Worm (Caenorhabditis elegans) whole organism, L3 larva: ENCODE results near the gene Y116A8C.24.
"Not testable (repeated sequence)": the region's sequence is repeated elsewhere in the genome, so short reads cannot be mapped to it uniquely, and the experiment has no call there.

Experiments
- R02D3.7 ChIP-seq: fragments of 150-350 bp; optimal IDR thresholded peaks from 2 replicates; lab custom pipeline; 2014; ENCODE audit warnings: missing biosample characterization, missing genetic modification characterization
- ZK546.5 ChIP-seq: sonication (generic microtip); optimal IDR thresholded peaks from 2 replicates; lab custom pipeline; 2017; ENCODE audit warnings: missing biosample characterization, missing genetic modification characterization
- aly-2 ChIP-seq: fragments of 150-350 bp; optimal IDR thresholded peaks from 2 replicates; lab custom pipeline; 2014; ENCODE audit warnings: missing biosample characterization, missing genetic modification characterization
- ama-1 ChIP-seq: fragments of 150-350 bp; optimal IDR thresholded peaks from 2 replicates; lab custom pipeline; 2018
- ceh-28 ChIP-seq: fragments of 150-350 bp; optimal IDR thresholded peaks from 2 replicates; lab custom pipeline; 2014; ENCODE audit warnings: missing biosample characterization, missing genetic modification reagents, missing genetic modification characterization
- daf-12 ChIP-seq: fragments of 150-350 bp; optimal IDR thresholded peaks from 2 replicates; lab custom pipeline; 2014; ENCODE audit warnings: missing biosample characterization, missing genetic modification reagents, missing genetic modification characterization
- elt-2 ChIP-seq: sonication (generic microtip); optimal IDR thresholded peaks from 2 replicates; lab custom pipeline; 2016; ENCODE audit warnings: missing genetic modification reagents, mild to moderate bottlenecking, missing genetic modification characterization, missing compliant biosample characterization
- elt-3 ChIP-seq, 3 experiments: fragments of 150-350 bp in 1 of 3; sonication (generic microtip) in 2 of 3; optimal IDR thresholded peaks; 2 replicates in 2 of 3; 4 replicates in 1 of 3; lab custom pipeline; 2014 to 2017; ENCODE audit warnings: missing biosample characterization in 3 of 3, missing genetic modification characterization in 3 of 3
- hmg-11 ChIP-seq: sonication (generic microtip); optimal IDR thresholded peaks from 2 replicates; lab custom pipeline; 2016; ENCODE audit warnings: missing genetic modification characterization, missing compliant biosample characterization
- jun-1 ChIP-seq: fragments of 150-350 bp; optimal IDR thresholded peaks from 2 replicates; lab custom pipeline; 2014; ENCODE audit warnings: missing biosample characterization, missing genetic modification reagents, missing genetic modification characterization
- lin-15B ChIP-seq: fragments of 150-350 bp; optimal IDR thresholded peaks from 2 replicates; lab custom pipeline; 2014; ENCODE audit warnings: missing biosample characterization, missing genetic modification characterization
- lsy-12 ChIP-seq: sonication (generic microtip); optimal IDR thresholded peaks from 2 replicates; lab custom pipeline; 2016; ENCODE audit warnings: mild to moderate bottlenecking, missing genetic modification characterization, missing compliant biosample characterization
- mml-1 ChIP-seq: fragments of 150-350 bp; sonication (generic microtip); optimal IDR thresholded peaks from 3 replicates; lab custom pipeline; 2014; ENCODE audit warnings: missing biosample characterization, missing genetic modification characterization
- nfya-1 ChIP-seq: sonication (generic microtip); optimal IDR thresholded peaks from 2 replicates; lab custom pipeline; 2017; ENCODE audit warnings: missing genetic modification characterization, mild to moderate bottlenecking, missing compliant biosample characterization, antibody characterized with exemption, moderate library complexity; ENCODE audit not compliant: insufficient read depth
- nhr-12 ChIP-seq: fragments of 150-350 bp; optimal IDR thresholded peaks from 2 replicates; lab custom pipeline; 2014; ENCODE audit warnings: missing biosample characterization, missing genetic modification characterization
- nhr-237 ChIP-seq: fragments of 150-350 bp; optimal IDR thresholded peaks from 2 replicates; lab custom pipeline; 2014; ENCODE audit warnings: missing biosample characterization, missing genetic modification characterization
- nhr-25 ChIP-seq: sonication (generic microtip); optimal IDR thresholded peaks from 2 replicates; lab custom pipeline; 2017; ENCODE audit warnings: missing biosample characterization, missing genetic modification characterization
- nhr-28 ChIP-seq: fragments of 150-350 bp; optimal IDR thresholded peaks from 2 replicates; lab custom pipeline; 2014; ENCODE audit warnings: missing biosample characterization, missing genetic modification characterization
- nhr-43 ChIP-seq: sonication (generic microtip); optimal IDR thresholded peaks from 2 replicates; lab custom pipeline; 2016; ENCODE audit warnings: mild to moderate bottlenecking, missing genetic modification characterization, missing compliant biosample characterization; ENCODE audit not compliant: poor library complexity, severe bottlenecking
- pha-4 ChIP-seq: fragments of 150-350 bp; optimal IDR thresholded peaks from 2 replicates; lab custom pipeline; 2014; ENCODE audit warnings: missing biosample characterization, missing genetic modification reagents, missing genetic modification characterization
- sea-2 ChIP-seq: fragments of 150-350 bp; sonication (generic microtip); optimal IDR thresholded peaks from 4 replicates; lab custom pipeline; 2014; ENCODE audit warnings: missing biosample characterization, missing genetic modification reagents, missing genetic modification characterization
- skn-1 ChIP-seq: fragments of 150-350 bp; optimal IDR thresholded peaks from 2 replicates; lab custom pipeline; 2014; ENCODE audit warnings: missing biosample characterization, missing genetic modification characterization
- snpc-4 ChIP-seq: fragments of 150-350 bp; optimal IDR thresholded peaks from 2 replicates; lab custom pipeline; 2014; ENCODE audit warnings: missing biosample characterization, missing genetic modification characterization
- tbx-2 ChIP-seq: sonication (generic microtip); optimal IDR thresholded peaks from 2 replicates; lab custom pipeline; 2016; ENCODE audit warnings: mild to moderate bottlenecking, missing genetic modification characterization, missing compliant biosample characterization
- unc-62 ChIP-seq: fragments of 150-350 bp; sonication (generic microtip); optimal IDR thresholded peaks from 4 replicates; lab custom pipeline; 2014; ENCODE audit warnings: missing biosample characterization, missing genetic modification reagents, missing genetic modification characterization
- ztf-11 ChIP-seq: fragments of 150-350 bp; optimal IDR thresholded peaks from 2 replicates; lab custom pipeline; 2014; ENCODE audit warnings: missing biosample characterization, missing genetic modification characterization
- ztf-4 ChIP-seq: fragments of 150-350 bp; optimal IDR thresholded peaks from 2 replicates; lab custom pipeline; 2014; ENCODE audit warnings: missing biosample characterization, missing genetic modification characterization

Y116A8C.24 gene

DNA sequence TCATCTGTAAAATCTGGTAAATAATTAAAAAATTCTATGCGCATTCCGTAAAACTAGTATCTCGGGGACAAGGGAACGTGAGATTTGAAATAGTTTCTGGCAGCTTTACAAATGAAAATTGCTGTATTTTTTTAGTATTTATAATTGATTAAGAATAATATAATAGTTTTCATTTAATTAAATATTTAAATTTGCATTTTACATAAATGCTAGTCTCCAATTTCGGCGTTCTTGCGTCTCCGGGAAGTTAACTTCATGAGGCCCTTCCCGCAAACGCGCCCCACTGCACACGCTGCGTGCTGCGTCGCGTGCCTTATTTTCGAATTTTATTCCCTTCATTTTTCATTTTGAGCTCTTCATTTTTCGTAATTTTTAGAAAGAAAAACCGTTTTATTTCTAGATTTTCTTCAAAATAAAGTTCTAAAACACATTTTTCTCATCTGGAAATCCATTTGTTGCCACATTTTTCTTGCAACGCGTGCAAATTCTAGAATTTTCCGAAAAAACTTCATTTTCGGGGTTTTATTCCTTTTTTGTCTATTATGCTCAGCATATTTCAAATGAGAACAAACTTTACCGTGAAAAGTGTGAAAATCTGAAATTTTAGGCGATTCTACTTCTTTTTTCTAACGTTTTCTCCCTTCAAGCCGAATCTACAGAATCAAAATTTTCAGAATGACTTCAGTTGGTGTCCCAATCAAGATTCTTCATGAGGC lies 16.9 kb upstream of the Y116A8C.24 start, which contains the start of the genes snx-13 and snr-1 (continued):
- TF ChIP-seq elt-3 (tag; optimal IDR thresholded peaks at IDR 0.05; lab: Kevin White, UChicago) (no peak), aly-2 (tag; lab: Kevin White, UChicago) (no peak), nfya-1 (tag; lab: Kevin White, UChicago) (peak; percentile 77), ama-1 (no peak), daf-12 (tag; lab: Kevin White, UChicago) (no peak), ztf-11 (tag; lab: Kevin White, UChicago) (no peak), R02D3.7 (tag; lab: Kevin White, UChicago) (peak; percentile 29), snpc-4 (tag; lab: Kevin White, UChicago) (peak; percentile 43), elt-2 (tag; lab: Kevin White, UChicago) (peak; percentile 52), skn-1 (tag; lab: Kevin White, UChicago) (no peak), ceh-28 (tag; lab: Kevin White, UChicago) (peak; percentile 22)

DNA sequence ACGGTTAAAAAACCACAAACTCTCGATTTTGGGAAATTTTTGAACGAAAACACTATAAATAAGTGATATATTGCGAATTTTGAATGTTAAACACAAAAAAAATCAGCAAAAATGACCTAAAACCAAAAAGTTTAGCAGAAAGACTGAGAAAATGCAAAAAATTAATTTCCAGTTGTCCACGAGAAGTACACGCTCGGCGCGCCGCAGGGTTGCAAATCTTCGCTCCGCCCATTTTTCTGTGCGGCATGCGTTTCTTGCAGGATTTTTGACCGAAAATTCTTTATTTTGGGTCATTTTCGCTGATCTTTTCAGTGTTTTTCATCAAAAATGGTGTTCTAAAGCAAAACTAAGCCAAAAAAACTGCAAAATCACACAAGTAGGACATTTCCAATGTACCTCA lies 14.1 kb upstream of the Y116A8C.24 start:
- TF ChIP-seq nhr-28 (no peak), nhr-12 (no peak), nfya-1 (tag; lab: Kevin White, UChicago) (no peak)

DNA sequence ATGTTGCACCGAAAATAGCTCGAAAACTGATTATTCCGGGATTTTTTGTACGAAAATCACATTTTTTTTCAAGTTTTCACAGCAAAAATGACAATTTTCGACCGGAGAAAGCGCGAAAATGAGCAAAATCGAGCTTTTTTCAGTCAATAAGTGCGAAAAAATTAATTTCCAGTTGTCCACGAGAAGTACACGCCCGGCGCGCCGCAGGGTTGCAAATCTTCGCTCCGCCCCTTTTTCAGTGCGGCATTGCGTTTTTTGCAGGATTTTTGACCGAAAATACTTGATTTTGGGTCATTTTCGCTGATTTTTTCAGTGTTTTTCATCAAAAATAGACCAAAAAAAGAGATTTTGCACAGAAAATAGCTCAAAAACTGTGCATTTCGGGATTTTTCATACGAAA lies 13.6 kb upstream of the Y116A8C.24 start:
- TF ChIP-seq nfya-1 (tag; lab: Kevin White, UChicago) (peak; percentile 0), lin-15B (tag; lab: Kevin White, UChicago) (peak; percentile 46), hmg-11 (tag; lab: Kevin White, UChicago) (peak; percentile 12), pha-4 (tag; lab: Kevin White, UChicago) (peak; percentile 15), ztf-4 (tag; lab: Kevin White, UChicago) (no peak), unc-62 (no peak)

DNA sequence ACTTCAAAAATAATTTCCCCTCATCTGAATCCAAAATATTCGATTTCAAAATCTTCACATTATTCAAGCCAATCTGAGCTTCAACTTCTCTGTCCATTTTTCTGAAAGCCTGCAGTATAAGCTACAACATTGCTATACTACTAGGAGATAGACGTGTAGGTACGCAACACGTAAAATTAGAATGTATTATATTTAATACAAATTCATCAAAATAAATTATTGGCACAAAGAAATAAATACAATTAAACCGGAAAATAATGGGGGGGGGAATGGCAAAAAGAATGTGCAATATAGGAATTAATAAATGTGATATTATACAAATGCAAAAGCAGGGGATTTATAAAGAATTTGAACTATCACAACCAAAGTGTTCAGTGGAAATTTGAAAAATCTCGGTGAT lies 8.0 kb upstream of the Y116A8C.24 start, which contains the start of gene Y116A8C.25:
TSS of gene Y116A8C.25 (minus strand) at position 101 of the 400 bp plus-strand sequence.
- TF ChIP-seq nhr-237 (no peak), snpc-4 (tag; lab: Kevin White, UChicago) (no peak), ZK546.5 (tag; lab: Kevin White, UChicago) (no peak), unc-62 (no peak), nfya-1 (tag; lab: Kevin White, UChicago) (no peak), jun-1 (no peak), sea-2 (GFP tag; lab: Kevin White, UChicago) (no peak), nhr-25 (tag; lab: Kevin White, UChicago) (no peak), nhr-28 (no peak), elt-3 (tag; optimal IDR thresholded peaks at IDR 0.05; lab: Kevin White, UChicago) (no peak), nhr-43 (tag; lab: Kevin White, UChicago) (no peak), mml-1 (tag; lab: Kevin White, UChicago) (no peak), nhr-12 (no peak), aly-2 (tag; lab: Kevin White, UChicago) (no peak), lsy-12 (tag; lab: Kevin White, UChicago) (no peak), ama-1 (no peak), daf-12 (tag; lab: Kevin White, UChicago) (no peak)
- TF ChIP-seq, all 47 proteins: peak for 0

DNA sequence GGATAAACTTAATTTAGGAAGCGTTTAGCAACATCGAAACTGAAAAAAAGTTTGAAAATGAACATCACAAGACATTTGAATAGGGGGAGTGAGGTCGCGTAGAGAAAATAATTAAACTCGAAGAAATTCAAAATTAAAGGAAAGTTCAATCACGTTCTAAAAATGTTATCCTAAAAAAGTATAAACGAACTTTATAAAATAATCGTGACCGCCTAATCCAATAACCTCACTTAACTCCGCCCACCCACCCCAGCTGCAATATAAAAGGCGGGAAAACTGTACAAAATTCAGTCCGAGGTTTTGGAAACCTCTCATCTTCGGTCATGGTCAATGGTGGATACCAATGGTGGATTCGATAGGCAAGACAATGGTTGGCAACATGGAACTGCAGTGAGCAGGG lies 5.8 kb downstream of the Y116A8C.24 start, which contains the start of gene Y116A8C.465:
TSS of gene Y116A8C.465 (plus strand) at position 301 of the 400 bp plus-strand sequence.
- TF ChIP-seq tbx-2 (tag; lab: Kevin White, UChicago); ZK546.5 (tag; lab: Kevin White, UChicago); jun-1: not testable (repeated sequence)
- TF ChIP-seq, all 47 proteins: peak for 0; not testable (repeated sequence) for 47

DNA sequence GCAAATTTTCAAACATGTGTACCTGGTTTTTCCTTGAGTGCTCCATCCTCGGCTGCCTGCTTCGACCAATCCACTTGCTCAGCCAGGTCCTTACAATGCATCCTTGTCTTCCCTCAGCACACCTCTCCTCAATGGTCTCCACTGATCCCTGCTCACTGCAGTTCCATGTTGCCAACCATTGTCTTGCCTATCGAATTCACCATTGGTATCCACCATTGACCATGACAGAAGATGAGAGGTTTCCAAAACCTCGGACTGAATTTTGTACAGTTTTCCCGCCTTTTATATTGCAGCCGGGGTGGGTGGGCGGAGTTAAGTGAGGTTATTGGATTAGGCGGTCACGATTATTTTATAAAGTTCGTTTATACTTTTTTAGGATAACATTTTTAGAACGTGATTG lies 7.0 kb downstream of the Y116A8C.24 start, which contains the start of gene Y116A8C.467:
TSS of gene Y116A8C.467 (minus strand) at position 101 of the 400 bp plus-strand sequence.
- TF ChIP-seq ztf-11, elt-2, lsy-12 (tag; lab: Kevin White, UChicago): not testable (repeated sequence)
